Fruit fly (Drosophila melanogaster) whole organism, embryonic: ENCODE measurements around the gene Asator.

Experiments used
- Aef1 ChIP-seq: fragments of 200-800 bp; sonication (Bioruptor generic); IDR thresholded peaks from 3 replicates; pipeline ENCODE4 v1.3.6; 2022; ENCODE audit warnings: missing biosample characterization, missing genetic modification characterization
- Antp ChIP-seq: fragments of 200-800 bp; sonication (Bioruptor generic); optimal IDR thresholded peaks from 3 replicates; lab custom pipeline; 2016; ENCODE audit warnings: missing biosample characterization, missing genetic modification characterization
- Atf6 ChIP-seq: fragments of 200-800 bp; sonication (Bioruptor generic); IDR thresholded peaks from 2 replicates; pipeline ENCODE4 v1.3.6; 2022; ENCODE audit warnings: missing biosample characterization, missing genetic modification characterization
- CG11085 ChIP-seq: fragments of 200-800 bp; sonication (Bioruptor generic); IDR thresholded peaks from 2 replicates; pipeline ENCODE4 v1.3.6; 2022; ENCODE audit warnings: missing biosample characterization, missing genetic modification characterization
- CG11723 ChIP-seq: fragments of 200-800 bp; sonication (Bioruptor generic); optimal IDR thresholded peaks from 2 replicates; lab custom pipeline; 2017; ENCODE audit warnings: missing biosample characterization, mild to moderate bottlenecking, missing genetic modification characterization
- CG12659 ChIP-seq: fragments of 200-800 bp; sonication (Bioruptor generic); optimal IDR thresholded peaks from 3 replicates; lab custom pipeline; 2017; ENCODE audit warnings: mild to moderate bottlenecking, missing biosample characterization, missing genetic modification reagents, missing genetic modification characterization
- CG12744 ChIP-seq: fragments of 200-800 bp; sonication (Bioruptor generic); optimal IDR thresholded peaks from 2 replicates; lab custom pipeline; 2016; ENCODE audit warnings: missing biosample characterization, missing genetic modification characterization
- CG13123 ChIP-seq: fragments of 200-800 bp; sonication (Bioruptor generic); optimal IDR thresholded peaks from 2 replicates; lab custom pipeline; 2016; ENCODE audit warnings: missing biosample characterization, missing genetic modification characterization
- CG13775 ChIP-seq: fragments of 200-800 bp; sonication (Bioruptor generic); optimal IDR thresholded peaks from 3 replicates; lab custom pipeline; 2017; ENCODE audit warnings: missing biosample characterization, mild to moderate bottlenecking, missing genetic modification characterization
- CG14667 ChIP-seq: fragments of 200-800 bp; sonication (Bioruptor generic); IDR thresholded peaks from 2 replicates; pipeline ENCODE4 v1.3.6; 2022; ENCODE audit warnings: missing biosample characterization, missing genetic modification characterization
- CG32767 ChIP-seq: fragments of 200-800 bp; sonication (Bioruptor generic); IDR thresholded peaks from 2 replicates; pipeline ENCODE4 v1.3.6; 2022; ENCODE audit warnings: missing biosample characterization, missing genetic modification characterization
- CG3281 ChIP-seq: fragments of 200-800 bp; sonication (Bioruptor generic); optimal IDR thresholded peaks from 3 replicates; lab custom pipeline; 2017; ENCODE audit warnings: missing biosample characterization, mild to moderate bottlenecking, missing genetic modification characterization
- CG34224 ChIP-seq: fragments of 200-800 bp; sonication (Bioruptor generic); IDR thresholded peaks from 3 replicates; pipeline ENCODE4 v1.3.6; 2022; ENCODE audit warnings: missing biosample characterization, missing genetic modification characterization; ENCODE audit not compliant: partially characterized antibody
- CG4282 ChIP-seq: fragments of 200-800 bp; sonication (Bioruptor generic); optimal IDR thresholded peaks from 2 replicates; lab custom pipeline; 2016; ENCODE audit warnings: missing biosample characterization, missing genetic modification characterization
- CG6683 ChIP-seq: fragments of 200-800 bp; sonication (Bioruptor generic); optimal IDR thresholded peaks from 2 replicates; lab custom pipeline; 2017; ENCODE audit warnings: missing biosample characterization, mild to moderate bottlenecking, missing genetic modification characterization, missing genetic modification reagents
- CG6813 ChIP-seq: fragments of 200-800 bp; sonication (Bioruptor generic); optimal IDR thresholded peaks from 2 replicates; lab custom pipeline; 2017; ENCODE audit warnings: missing biosample characterization, missing genetic modification characterization, mild to moderate bottlenecking, moderate library complexity, missing genetic modification reagents
- CG8290 ChIP-seq, 3 experiments: fragments of 200-800 bp; sonication (Bioruptor generic); optimal IDR thresholded peaks; 2 replicates each; lab custom pipeline; 2016 to 2019; ENCODE audit warnings: missing biosample characterization in 3 of 3, missing genetic modification characterization in 3 of 3, mild to moderate bottlenecking in 2 of 3, moderate library complexity in 1 of 3
- CG8765 ChIP-seq: fragments of 200-800 bp; sonication (Bioruptor generic); IDR thresholded peaks from 2 replicates; pipeline ENCODE4 v1.3.6; 2022; ENCODE audit warnings: missing biosample characterization, missing genetic modification characterization
- CG9797 ChIP-seq: fragments of 200-800 bp; sonication (Bioruptor generic); optimal IDR thresholded peaks from 3 replicates; lab custom pipeline; 2018; ENCODE audit warnings: missing biosample characterization, mild to moderate bottlenecking, missing genetic modification characterization
- D19A ChIP-seq: fragments of 200-800 bp; optimal IDR thresholded peaks from 3 replicates; lab custom pipeline; 2019; ENCODE audit warnings: missing biosample characterization, mild to moderate bottlenecking, missing genetic modification characterization, moderate library complexity
- Ets97D ChIP-seq: fragments of 200-800 bp; sonication (Bioruptor generic); optimal IDR thresholded peaks from 3 replicates; lab custom pipeline; 2016; ENCODE audit warnings: missing biosample characterization, missing genetic modification characterization
- Nf-YA ChIP-seq: fragments of 200-800 bp; sonication (Bioruptor generic); IDR thresholded peaks from 2 replicates; pipeline ENCODE4 v1.3.6; 2022; ENCODE audit warnings: missing biosample characterization, missing genetic modification characterization
- NfI ChIP-seq: fragments of 200-800 bp; sonication (Bioruptor generic); optimal IDR thresholded peaks from 3 replicates; lab custom pipeline; 2018; ENCODE audit warnings: missing biosample characterization, mild to moderate bottlenecking, missing genetic modification characterization, moderate library complexity
- Sry-δ ChIP-seq: fragments of 200-800 bp; sonication (Bioruptor generic); optimal IDR thresholded peaks from 2 replicates; lab custom pipeline; 2016; ENCODE audit warnings: missing biosample characterization, missing genetic modification characterization
- Trl ChIP-seq, 3 experiments: fragments of >200 bp in 2 of 3; fragments of 200-800 bp in 1 of 3; sonication (Bioruptor generic) in 1 of 3; optimal IDR thresholded peaks; 2 replicates in 1 of 3; 3 replicates in 2 of 3; lab custom pipeline; 2016 to 2017; ENCODE audit warnings: missing biosample characterization in 1 of 3, missing genetic modification characterization in 1 of 3
- al ChIP-seq: fragments of 200-800 bp; sonication (Bioruptor generic); IDR thresholded peaks from 2 replicates; pipeline ENCODE4 v1.3.6; 2022; ENCODE audit warnings: missing biosample characterization, missing genetic modification characterization
- aop ChIP-seq: fragments of 200-800 bp; sonication (Bioruptor generic); IDR thresholded peaks from 2 replicates; pipeline ENCODE4 v1.3.6; 2022; ENCODE audit warnings: missing biosample characterization, missing genetic modification characterization
- ase ChIP-seq: fragments of 200-800 bp; sonication (Bioruptor generic); IDR thresholded peaks from 3 replicates; pipeline ENCODE4 v1.3.6; 2022; ENCODE audit warnings: missing biosample characterization, missing genetic modification characterization
- cg ChIP-seq: fragments of 200-800 bp; sonication (Bioruptor generic); optimal IDR thresholded peaks from 3 replicates; lab custom pipeline; 2019; ENCODE audit warnings: missing biosample characterization, mild to moderate bottlenecking, missing genetic modification characterization, moderate library complexity
- chinmo ChIP-seq: fragments of 200-800 bp; sonication (Bioruptor generic); IDR thresholded peaks from 4 replicates; pipeline ENCODE4 v1.3.6; 2022; ENCODE audit warnings: missing biosample characterization, missing genetic modification characterization; ENCODE audit not compliant: partially characterized antibody
- chm ChIP-seq: fragments of 200-800 bp; sonication (Bioruptor generic); IDR thresholded peaks from 2 replicates; pipeline ENCODE4 v1.3.6; 2022; ENCODE audit warnings: missing biosample characterization, missing genetic modification characterization
- crc ChIP-seq: fragments of 200-800 bp; sonication (Bioruptor generic); optimal IDR thresholded peaks from 2 replicates; lab custom pipeline; 2016; ENCODE audit warnings: missing biosample characterization, missing genetic modification characterization
- crol ChIP-seq: fragments of 200-800 bp; sonication (Bioruptor generic); IDR thresholded peaks from 2 replicates; pipeline ENCODE4 v1.3.6; 2022; ENCODE audit warnings: missing biosample characterization, missing genetic modification characterization
- dysf ChIP-seq: fragments of 200-800 bp; sonication (Bioruptor generic); IDR thresholded peaks from 3 replicates; pipeline ENCODE4 v1.3.6; 2022; ENCODE audit warnings: missing biosample characterization, missing genetic modification characterization
- en ChIP-seq: fragments of 200-800 bp; sonication (Bioruptor generic); optimal IDR thresholded peaks from 2 replicates; lab custom pipeline; 2016; ENCODE audit warnings: missing biosample characterization, missing genetic modification characterization
- fru ChIP-seq: fragments of >200 bp; optimal IDR thresholded peaks from 2 replicates; lab custom pipeline; 2017
- ind ChIP-seq: fragments of 200-800 bp; sonication (Bioruptor generic); optimal IDR thresholded peaks from 3 replicates; lab custom pipeline; 2016; ENCODE audit warnings: missing biosample characterization, missing genetic modification characterization
- maf-S ChIP-seq: fragments of 200-800 bp; sonication (Bioruptor generic); optimal IDR thresholded peaks from 2 replicates; lab custom pipeline; 2016; ENCODE audit warnings: missing biosample characterization, missing genetic modification characterization
- mld ChIP-seq: fragments of 200-800 bp; sonication (Bioruptor generic); IDR thresholded peaks from 3 replicates; pipeline ENCODE4 v1.3.6; 2022; ENCODE audit warnings: missing biosample characterization, missing genetic modification characterization; ENCODE audit not compliant: partially characterized antibody
- nom ChIP-seq: fragments of 200-800 bp; sonication (Bioruptor generic); optimal IDR thresholded peaks from 2 replicates; lab custom pipeline; 2017; ENCODE audit warnings: missing biosample characterization, missing genetic modification characterization, mild to moderate bottlenecking, moderate library complexity, missing genetic modification reagents
- onecut ChIP-seq: fragments of 200-800 bp; sonication (Bioruptor generic); IDR thresholded peaks from 2 replicates; pipeline ENCODE4 v1.3.6; 2022; ENCODE audit warnings: missing biosample characterization, missing genetic modification characterization
- otp ChIP-seq: fragments of 200-800 bp; sonication (Bioruptor generic); IDR thresholded peaks from 3 replicates; pipeline ENCODE4, ENCODE4 v1.3.6; 2022; ENCODE audit warnings: missing biosample characterization, missing genetic modification characterization
- pan ChIP-seq, 4 experiments: fragments of >200 bp in 3 of 4; fragments of 200-800 bp in 1 of 4; sonication (Bioruptor generic) in 1 of 4; optimal IDR thresholded peaks in 3 of 4; IDR thresholded peaks in 1 of 4; 2 replicates each; pipeline versions ENCODE4 v1.3.6 to Lab custom; 2017 to 2022; ENCODE audit warnings: missing biosample characterization in 2 of 4, missing genetic modification characterization in 2 of 4, mixed read lengths in 1 of 4
- row ChIP-seq: fragments of 200-800 bp; sonication (Bioruptor generic); IDR thresholded peaks from 3 replicates; pipeline ENCODE4 v1.3.6; 2022; ENCODE audit warnings: missing biosample characterization, missing genetic modification characterization
- sim ChIP-seq: fragments of 200-800 bp; sonication (Bioruptor generic); IDR thresholded peaks from 2 replicates; pipeline ENCODE4 v1.3.6; 2022; ENCODE audit warnings: missing biosample characterization, missing genetic modification characterization
- slp2 ChIP-seq: fragments of 200-800 bp; sonication (Bioruptor generic); optimal IDR thresholded peaks from 2 replicates; lab custom pipeline; 2016; ENCODE audit warnings: missing biosample characterization, missing genetic modification characterization
- tin ChIP-seq: fragments of 200-800 bp; sonication (Bioruptor generic); optimal IDR thresholded peaks from 3 replicates; lab custom pipeline; 2016; ENCODE audit warnings: missing biosample characterization, missing genetic modification characterization
- tio ChIP-seq: fragments of 200-800 bp; sonication (Bioruptor generic); optimal IDR thresholded peaks from 2 replicates; lab custom pipeline; 2017; ENCODE audit warnings: missing biosample characterization, missing genetic modification characterization, inconsistent platforms
- vvl ChIP-seq: fragments of 200-800 bp; sonication (Bioruptor generic); IDR thresholded peaks from 2 replicates; pipeline ENCODE4 v1.3.6; 2022; ENCODE audit warnings: missing biosample characterization, missing genetic modification characterization
- z ChIP-seq: fragments of 200-800 bp; sonication (Bioruptor generic); IDR thresholded peaks from 3 replicates; pipeline ENCODE4 v1.3.6; 2022; ENCODE audit warnings: missing biosample characterization, missing genetic modification characterization

The Asator gene

DNA sequence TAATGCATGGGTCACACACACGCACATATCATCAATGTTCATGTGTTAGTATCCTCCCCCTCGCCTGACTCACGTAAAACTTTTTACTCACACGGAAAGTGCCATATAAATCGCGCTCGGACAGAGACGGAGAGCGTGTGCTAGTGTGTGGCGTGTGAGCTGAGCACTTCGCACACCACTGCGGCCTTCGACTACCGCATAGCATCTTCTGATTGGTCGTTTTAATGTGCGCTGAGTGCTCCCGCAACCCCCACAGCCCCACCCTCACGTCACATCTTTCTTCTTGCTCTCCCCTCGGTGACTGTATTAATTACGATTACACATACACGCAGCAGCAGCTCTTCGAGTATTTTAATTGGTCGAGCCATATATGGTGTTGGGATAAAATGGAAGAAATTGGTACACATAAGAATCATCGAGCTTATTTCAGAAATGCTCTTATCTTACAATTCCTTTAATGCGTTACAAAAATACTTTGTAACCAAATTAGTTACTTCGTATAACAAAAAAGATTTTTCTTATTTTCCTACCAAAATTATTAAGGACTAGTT lies 19.7 kb upstream of the Asator start (continued):
- TF ChIP-seq CG12744 (GFP tag; lab: Kevin White, UChicago): no peak
- TF ChIP-seq chm: 0 out of 2 replicates have a peak, but pooled peaks have one; percentile 43
- TF ChIP-seq cg (GFP tag; lab: Kevin White, UChicago): peak; percentile 90
- no peak for TF ChIP-seq CG6683 (GFP tag; lab: Kevin White, UChicago)
- no peak for TF ChIP-seq mld (GFP tag; lab: Robert Waterston, UW)
- TF ChIP-seq CG11723: no peak
- no peak for TF ChIP-seq crc
- TF ChIP-seq Trl (optimal IDR thresholded peaks at IDR 0.05; lab: Kevin White, UChicago): peak in 1 of 2 experiments; percentile 44
- no peak for TF ChIP-seq Trl (GFP tag; optimal IDR thresholded peaks at IDR 0.05; lab: Kevin White, UChicago)
- TF ChIP-seq otp (GFP tag; lab: Robert Waterston, UW): no peak
- TF ChIP-seq CG13775 (GFP tag; lab: Kevin White, UChicago): no peak
- TF ChIP-seq Atf6 (GFP tag; lab: Robert Waterston, UW): no peak
- TF ChIP-seq CG6813: no peak
- no peak for TF ChIP-seq CG8290 (GFP tag; optimal IDR thresholded peaks at IDR 0.05; lab: Kevin White, UChicago)
- no peak for TF ChIP-seq CG8290 (tag; optimal IDR thresholded peaks at IDR 0.05; lab: Kevin White, UChicago)
- no peak for TF ChIP-seq slp2 (GFP tag; lab: Kevin White, UChicago)
- peak; percentile 89 for TF ChIP-seq Nf-YA (GFP tag; lab: Robert Waterston, UW)
- TF ChIP-seq CG13123 (GFP tag; lab: Kevin White, UChicago): no peak
- no peak for TF ChIP-seq Sry-δ (GFP tag; lab: Kevin White, UChicago)
- no peak for TF ChIP-seq sim (GFP tag; lab: Robert Waterston, UW)
- TF ChIP-seq D19A: peak; percentile 4
- no peak for TF ChIP-seq Aef1 (GFP tag; lab: Robert Waterston, UW)
- TF ChIP-seq chinmo: peak; percentile 71; the same call in 2 of the 4 replicates
- no peak for TF ChIP-seq CG12659
- no peak for TF ChIP-seq dysf (GFP tag; lab: Robert Waterston, UW)
- no peak for TF ChIP-seq maf-S (GFP tag; lab: Kevin White, UChicago)
- no peak for TF ChIP-seq tio (GFP tag; lab: Kevin White, UChicago)
- peak; percentile 92 for TF ChIP-seq z (GFP tag; lab: Robert Waterston, UW)
- no peak for TF ChIP-seq CG11085
- TF ChIP-seq ase: no peak
- peak; percentile 86 for TF ChIP-seq vvl
- no peak for TF ChIP-seq fru
- no peak for TF ChIP-seq CG32767
- TF ChIP-seq CG14667: no peak
- TF ChIP-seq al: no peak
- TF ChIP-seq CG3281 (GFP tag; lab: Kevin White, UChicago): no peak
- TF ChIP-seq CG4282: no peak
- TF ChIP-seq aop (GFP tag; lab: Robert Waterston, UW): no peak
- peak; percentile 17 for TF ChIP-seq nom (GFP tag; lab: Kevin White, UChicago)
- no peak for TF ChIP-seq Antp (GFP tag; lab: Kevin White, UChicago)
- TF ChIP-seq tin (GFP tag; lab: Kevin White, UChicago): no peak
- no peak for TF ChIP-seq Ets97D (GFP tag; lab: Kevin White, UChicago)
- TF ChIP-seq CG8765 (GFP tag; lab: Robert Waterston, UW): no peak
- TF ChIP-seq NfI (GFP tag; lab: Kevin White, UChicago): no peak
- no peak for TF ChIP-seq pan (optimal IDR thresholded peaks at IDR 0.05; lab: Kevin White, UChicago)
- no peak for TF ChIP-seq pan (GFP tag; optimal IDR thresholded peaks at IDR 0.05 in 1 of 2, IDR thresholded peaks at IDR 0.05 in 1 of 2)
- no peak for TF ChIP-seq onecut (GFP tag; lab: Robert Waterston, UW)
- no peak for TF ChIP-seq ind (GFP tag; lab: Kevin White, UChicago)
- peak; percentile 98 for TF ChIP-seq crol (GFP tag; lab: Robert Waterston, UW)
- TF ChIP-seq row (GFP tag; lab: Robert Waterston, UW): no peak
- TF ChIP-seq CG9797 (GFP tag; lab: Kevin White, UChicago): no peak
- TF ChIP-seq en (GFP tag; lab: Kevin White, UChicago): no peak
- TF ChIP-seq CG34224 (GFP tag; lab: Robert Waterston, UW): peak; percentile 21; the same call in 2 of the 3 replicates
